Worm (Caenorhabditis elegans): Measurements from ENCODE around the gene C07G3.8.

C07G3.8 gene

DNA sequence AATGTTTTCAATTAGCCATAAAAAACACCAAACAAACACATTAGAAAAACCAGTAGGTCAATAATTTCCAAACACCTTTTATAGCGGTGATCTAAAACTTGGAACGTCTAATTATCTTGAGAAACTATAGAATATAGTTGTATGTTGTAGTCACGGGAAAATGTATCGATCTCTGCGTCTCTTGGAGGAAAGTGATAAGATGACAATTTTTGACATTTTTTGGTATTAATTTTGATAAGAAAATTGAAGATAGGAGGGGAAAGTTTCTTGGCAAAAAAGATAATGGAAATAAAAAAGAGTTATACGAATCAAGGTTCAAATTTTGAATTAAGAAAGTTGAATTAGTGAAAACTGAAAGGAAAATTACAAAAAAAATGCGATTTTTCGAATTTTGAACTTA lies 3.8 kb upstream of the C07G3.8 start (continued):
- no peak for TF ChIP-seq Y5F2A.4 (GFP tag; optimal IDR thresholded peaks at IDR 0.05)
- 0 out of 2 replicates have a peak, but pooled peaks have one; percentile 22 for TF ChIP-seq nhr-41 (GFP tag; IDR thresholded peaks at IDR 0.05)
- TF ChIP-seq pha-4 (GFP tag; IDR thresholded peaks at IDR 0.05), result no peak
- no peak for TF ChIP-seq pha-4 (tag; optimal IDR thresholded peaks at IDR 0.05)
- no peak for TF ChIP-seq ceh-32 (tag; optimal IDR thresholded peaks at IDR 0.05; ENCODE audit: poor library complexity)
- TF ChIP-seq ztf-7 (tag; optimal IDR thresholded peaks at IDR 0.05), result no peak
- TF ChIP-seq lin-38 (GFP tag; IDR thresholded peaks at IDR 0.05), result no peak
- TF ChIP-seq pqm-1 (tag; optimal IDR thresholded peaks at IDR 0.05), result peak; percentile 78
- TF ChIP-seq nhr-11 (tag; optimal IDR thresholded peaks at IDR 0.05), result no peak
- peak; percentile 63 for TF ChIP-seq nhr-48 (tag; optimal IDR thresholded peaks at IDR 0.05)
- peak; percentile 72 for TF ChIP-seq T20F7.1 (GFP tag; optimal IDR thresholded peaks at IDR 0.05)
- peak; percentile 98 for TF ChIP-seq dmd-6 (GFP tag; IDR thresholded peaks at IDR 0.05)
- TF ChIP-seq nhr-10 (tag; optimal IDR thresholded peaks at IDR 0.05), result no peak
- TF ChIP-seq hlh-30 (tag; optimal IDR thresholded peaks at IDR 0.05; ENCODE audit: insufficient read depth), result peak; percentile 69
- no peak for TF ChIP-seq fos-1 (tag; optimal IDR thresholded peaks at IDR 0.05)
- no peak for TF ChIP-seq ZK337.2 (GFP tag; IDR thresholded peaks at IDR 0.05)
- peak; percentile 78 for TF ChIP-seq nhr-77 (tag; optimal IDR thresholded peaks at IDR 0.05)
- no peak for TF ChIP-seq dmd-9 (GFP tag; IDR thresholded peaks at IDR 0.05)
- TF ChIP-seq fkh-10 (GFP tag; optimal IDR thresholded peaks at IDR 0.05), result no peak
- no peak for TF ChIP-seq Y75B8A.6 (GFP tag; IDR thresholded peaks at IDR 0.05)
- peak; percentile 55; the same call in 1 of the 2 replicates for TF ChIP-seq lin-1 (GFP tag; IDR thresholded peaks at IDR 0.05)
- no peak for TF ChIP-seq mxl-2 (GFP tag; conservative IDR thresholded peaks at IDR 0.05)

DNA sequence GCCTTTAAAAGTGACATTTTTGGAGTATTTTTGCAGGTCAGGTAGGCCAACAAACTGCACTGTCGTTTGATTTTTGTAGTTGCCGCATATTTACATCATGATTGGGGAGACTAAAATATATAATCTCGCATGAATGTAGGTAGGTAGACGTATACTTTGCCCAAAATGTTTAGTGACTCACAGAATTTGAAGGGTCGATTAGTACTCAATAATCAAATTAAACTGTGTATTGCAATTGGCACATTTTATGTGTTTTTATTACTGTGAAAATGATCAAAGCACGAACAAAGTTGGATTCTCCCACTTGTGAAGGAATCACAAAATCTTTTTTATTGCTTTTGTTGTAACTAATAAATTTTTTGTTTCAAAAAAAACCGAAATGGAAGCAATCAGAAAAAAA lies 5.1 kb downstream of the C07G3.8 start, which contains the start of gene C07G3.15:
C07G3.15 (minus strand) TSS at position 101 of the 400 bp plus-strand sequence.
- TF ChIP-seq D1046.2 (GFP tag; IDR thresholded peaks at IDR 0.05) (no peak), Y48G9A.11 (GFP tag; IDR thresholded peaks at IDR 0.05) (no peak), tag-97 (GFP tag; IDR thresholded peaks at IDR 0.05) (no peak), mxl-2 (GFP tag; conservative IDR thresholded peaks at IDR 0.05) (no peak), mxl-3 (GFP tag; optimal IDR thresholded peaks at IDR 0.05) (no peak), madf-5 (GFP tag; IDR thresholded peaks at IDR 0.05) (no peak), ceh-28 (tag; optimal IDR thresholded peaks at IDR 0.05) (no peak), daf-16 (GFP tag; optimal IDR thresholded peaks at IDR 0.05) (no peak), daf-16 (tag; optimal IDR thresholded peaks at IDR 0.05) (no peak), spr-3 (GFP tag; optimal IDR thresholded peaks at IDR 0.05) (no peak), mep-1 (tag; optimal IDR thresholded peaks at IDR 0.05) (no peak), lir-3 (tag; optimal IDR thresholded peaks at IDR 0.05) (no peak), lin-29 (GFP tag; IDR thresholded peaks at IDR 0.05) (no peak), lsy-2 (tag; optimal IDR thresholded peaks at IDR 0.05) (no peak), sdz-12 (GFP tag; optimal IDR thresholded peaks at IDR 0.05) (no peak), ceh-82 (tag; optimal IDR thresholded peaks at IDR 0.05) (no peak), dmd-9 (GFP tag; IDR thresholded peaks at IDR 0.05) (no peak), lin-13 (GFP tag; optimal IDR thresholded peaks at IDR 0.05) (no peak), ctbp-1 (GFP tag; IDR thresholded peaks at IDR 0.05) (no peak)

DNA sequence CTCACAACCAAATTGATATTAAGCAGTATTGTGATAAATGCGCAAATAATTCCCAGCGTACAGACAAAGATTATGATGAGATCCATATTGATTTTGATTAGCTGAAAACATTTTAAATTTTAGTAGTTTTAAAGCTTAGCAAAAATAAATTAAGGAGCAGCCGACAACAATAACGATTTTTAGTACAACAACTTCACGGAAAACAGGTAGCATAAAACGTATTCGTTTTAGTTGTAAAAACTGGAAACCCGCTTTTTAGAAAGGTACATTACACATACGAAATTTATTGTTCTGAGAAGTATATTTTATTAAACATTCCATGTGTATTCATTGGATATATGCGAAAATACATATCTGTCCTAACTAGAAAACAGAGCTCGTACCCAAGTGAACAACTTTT lies 11.5 kb downstream of the C07G3.8 start, which contains the start of gene srbc-36:
srbc-36 (minus strand) TSS at position 101 of the 400 bp plus-strand sequence.
- TF ChIP-seq Y105C5A.15 (GFP tag; IDR thresholded peaks at IDR 0.05) (no peak), unc-62 (GFP tag; optimal IDR thresholded peaks at IDR 0.05 in 1 of 2) (peak in 1 of 2 experiments; percentile 44), unc-62 (tag; optimal IDR thresholded peaks at IDR 0.05) (no peak)

All from whole organism, L4 larva.